Fruit fly (Drosophila melanogaster): ENCODE measurements around the gene CG31097.
A peak's percentile ranks its signal among the peaks of the same experiment; 100 is the strongest.

Gene CG31097

DNA sequence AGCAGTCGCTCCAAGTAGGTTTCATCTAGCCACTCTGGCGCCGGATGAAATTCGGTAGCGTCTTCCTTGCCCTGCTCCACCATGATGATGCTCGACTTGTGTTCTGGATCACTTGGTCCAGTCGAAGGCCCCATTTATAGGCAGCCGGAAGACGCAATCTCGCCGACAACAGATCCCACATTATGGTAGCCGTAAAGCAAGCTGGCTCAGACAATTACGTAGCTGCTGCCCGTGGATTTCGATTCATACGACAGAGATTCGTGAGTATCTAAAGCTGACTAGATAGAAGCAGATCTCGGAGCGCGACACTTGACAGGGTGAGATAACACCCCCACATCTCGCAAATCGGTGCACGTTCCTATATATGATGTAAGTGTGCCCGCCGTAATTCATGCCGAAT lies 20.5 kb downstream of the CG31097 start, which contains the start of gene CG10513:
CG10513 (minus strand) TSS at position 101 of the 400 bp plus-strand sequence.
- TF ChIP-seq CG5245 (GFP tag; optimal IDR thresholded peaks at IDR 0.05) (no peak), her (GFP tag; optimal IDR thresholded peaks at IDR 0.05) (no peak), Drgx (GFP tag; IDR thresholded peaks at IDR 0.05) (no peak), HLH54F (GFP tag; optimal IDR thresholded peaks at IDR 0.05) (no peak), Mrtf (GFP tag; IDR thresholded peaks at IDR 0.05) (0 out of 3 replicates have a peak, but pooled peaks have one; percentile 8), Antp (GFP tag; optimal IDR thresholded peaks at IDR 0.05) (no peak), Ets65A (GFP tag) (peak; percentile 26), CG10274 (GFP tag; optimal IDR thresholded peaks at IDR 0.05) (no peak), CG15011 (GFP tag; optimal IDR thresholded peaks at IDR 0.05) (no peak), CG7839 (tag; optimal IDR thresholded peaks at IDR 0.05) (no peak), amos (GFP tag; IDR thresholded peaks at IDR 0.05; ENCODE audit: partially characterized antibody) (no peak), dimm (GFP tag; IDR thresholded peaks at IDR 0.05) (no peak)

DNA sequence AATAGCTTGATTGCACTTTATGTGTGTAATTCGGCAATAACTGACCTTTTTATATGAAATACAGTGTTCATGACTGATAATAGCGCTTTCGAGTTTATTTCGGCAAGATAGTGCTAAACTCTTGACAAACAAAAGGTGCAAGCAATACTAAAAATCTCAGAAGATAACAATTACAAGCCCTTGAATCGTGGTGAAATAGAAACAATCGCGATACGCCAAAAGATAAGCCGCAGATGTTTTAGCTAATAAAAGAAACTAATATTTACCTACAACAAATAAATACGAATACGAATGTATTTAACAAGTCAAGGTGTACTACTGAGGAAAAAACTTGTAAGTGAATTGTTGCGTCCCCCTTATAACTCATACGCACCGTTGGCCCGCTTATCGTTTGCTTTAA lies 22.3 kb downstream of the CG31097 start:
- TF ChIP-seq fd3F (GFP tag; optimal IDR thresholded peaks at IDR 0.05) = peak; percentile 50
- no peak for TF ChIP-seq CG9437 (GFP tag; optimal IDR thresholded peaks at IDR 0.05)
- TF ChIP-seq CG13894 (tag; optimal IDR thresholded peaks at IDR 0.05) = peak; percentile 57
- TF ChIP-seq tup (GFP tag; optimal IDR thresholded peaks at IDR 0.05) = no peak
- no peak for TF ChIP-seq Six4 (GFP tag; optimal IDR thresholded peaks at IDR 0.05)
- peak; percentile 32 for TF ChIP-seq Nf-YC (tag; optimal IDR thresholded peaks at IDR 0.05)
- TF ChIP-seq CG17385 (GFP tag; optimal IDR thresholded peaks at IDR 0.05) = peak; percentile 22
- no peak for TF ChIP-seq dimm (GFP tag; IDR thresholded peaks at IDR 0.05)
- 0 out of 3 replicates have a peak, but pooled peaks have one; percentile 17 for TF ChIP-seq CG11695 (GFP tag; IDR thresholded peaks at IDR 0.05)
- TF ChIP-seq her (GFP tag; optimal IDR thresholded peaks at IDR 0.05) = no peak
- no peak for TF ChIP-seq Sox102F (GFP tag; optimal IDR thresholded peaks at IDR 0.05)
- TF ChIP-seq grau (tag; optimal IDR thresholded peaks at IDR 0.05) = peak; percentile 15
- TF ChIP-seq CG1603 (tag; optimal IDR thresholded peaks at IDR 0.05) = no peak
- TF ChIP-seq CG3065 (GFP tag; optimal IDR thresholded peaks at IDR 0.05) = no peak
- TF ChIP-seq gfzf (GFP tag; optimal IDR thresholded peaks at IDR 0.05) = no peak
- no peak for TF ChIP-seq dmrt11E (tag; optimal IDR thresholded peaks at IDR 0.05)
- TF ChIP-seq sug (tag; optimal IDR thresholded peaks at IDR 0.05) = peak; percentile 77
- peak; percentile 10 for TF ChIP-seq CG31365 (tag; optimal IDR thresholded peaks at IDR 0.05)
- TF ChIP-seq CG18262 (tag; optimal IDR thresholded peaks at IDR 0.05) = no peak
- no peak for TF ChIP-seq Spps (tag; optimal IDR thresholded peaks at IDR 0.05)
- peak; percentile 6 for TF ChIP-seq MTF-1 (GFP tag; optimal IDR thresholded peaks at IDR 0.05; ENCODE audit: borderline replicate concordance)
- peak; percentile 66 for TF ChIP-seq BtbVII (GFP tag; optimal IDR thresholded peaks at IDR 0.05)
- TF ChIP-seq Dek (tag; optimal IDR thresholded peaks at IDR 0.05) = peak; percentile 38
- TF ChIP-seq ab (GFP tag; optimal IDR thresholded peaks at IDR 0.05) = no peak
- TF ChIP-seq mirr (GFP tag; optimal IDR thresholded peaks at IDR 0.05) = peak; percentile 69
- no peak for TF ChIP-seq Poxn (GFP tag; IDR thresholded peaks at IDR 0.05)
- TF ChIP-seq CG32532 (GFP tag; IDR thresholded peaks at IDR 0.05) = no peak
- TF ChIP-seq CG1832 (GFP tag; optimal IDR thresholded peaks at IDR 0.05) = no peak
- TF ChIP-seq unpg (GFP tag; optimal IDR thresholded peaks at IDR 0.05) = peak; percentile 1
- TF ChIP-seq CG13424 (tag; optimal IDR thresholded peaks at IDR 0.05) = peak; percentile 36
- TF ChIP-seq croc (GFP tag; conservative IDR thresholded peaks at IDR 0.05) = no peak
- TF ChIP-seq CG18619 (GFP tag; optimal IDR thresholded peaks at IDR 0.05) = no peak
- no peak for TF ChIP-seq sima (GFP tag; optimal IDR thresholded peaks at IDR 0.05)
- no peak for TF ChIP-seq sr (GFP tag; IDR thresholded peaks at IDR 0.05)
- TF ChIP-seq CG16779 (GFP tag; IDR thresholded peaks at IDR 0.05) = no peak
- peak; percentile 60 for TF ChIP-seq Meics (GFP tag; optimal IDR thresholded peaks at IDR 0.05)
- TF ChIP-seq zfh2 (GFP tag; optimal IDR thresholded peaks at IDR 0.05) = no peak
- TF ChIP-seq kni (GFP tag; optimal IDR thresholded peaks at IDR 0.05) = no peak
- TF ChIP-seq CG13296 (GFP tag; optimal IDR thresholded peaks at IDR 0.05) = peak; percentile 81
- peak; percentile 48 for TF ChIP-seq CG10543 (GFP tag; optimal IDR thresholded peaks at IDR 0.05)
